Fruit fly (Drosophila melanogaster) ovary, adult (tissue): ENCODE data around the gene CG6276.
A peak's percentile ranks its signal among the peaks of the same experiment; 100 is the strongest.

Source experiments
- CG17801 ChIP-seq: fragments of 200-800 bp; optimal IDR thresholded peaks from 2 replicates; lab custom pipeline; 2019; ENCODE audit warnings: missing biosample characterization, mild to moderate bottlenecking, missing genetic modification characterization, moderate library complexity; ENCODE audit not compliant: partially characterized antibody

Gene CG6276

DNA sequence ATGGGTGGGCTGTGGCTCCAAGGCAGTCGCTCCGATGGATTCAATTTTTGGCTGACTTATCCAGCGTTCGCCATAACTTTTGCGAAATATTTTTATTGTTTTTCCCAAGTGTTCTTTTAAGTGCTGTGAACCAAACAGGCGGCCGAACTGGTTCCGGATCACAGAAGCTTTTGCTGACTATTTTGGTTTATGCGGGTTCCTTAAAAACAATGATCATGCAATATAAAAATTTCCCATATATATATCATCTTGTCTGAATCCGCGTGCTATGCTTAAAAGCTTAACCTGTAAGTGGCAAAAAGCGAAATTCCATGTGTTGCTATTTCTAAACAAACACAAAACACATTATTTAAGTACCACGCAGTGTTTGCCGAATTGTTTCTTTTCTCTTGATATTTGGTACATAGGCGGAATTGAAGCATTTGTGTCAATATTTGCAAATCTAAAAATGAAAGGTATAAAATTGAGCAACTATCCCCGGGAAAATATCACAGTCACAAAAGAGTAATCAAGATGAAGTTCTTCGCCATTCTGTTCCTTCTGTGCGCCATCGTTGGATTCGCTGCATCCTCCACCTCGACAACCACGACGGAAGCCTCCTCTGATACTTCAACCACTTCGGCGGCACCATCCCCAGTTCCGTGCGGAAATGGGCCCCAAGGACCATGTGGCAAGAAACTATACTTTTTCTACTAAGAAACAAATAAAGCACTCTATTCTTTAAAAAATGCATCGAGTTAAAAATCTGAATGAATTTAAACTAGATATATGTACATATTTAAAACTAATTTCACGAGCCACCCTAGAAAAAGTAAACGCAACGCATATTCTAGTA, at the start of gene CG6276, which contains the start of gene CG44040:
CG6276 (minus strand) TSS at position 158 of the 835 bp plus-strand sequence.
CG44040 (plus strand) TSS at position 467 of the 835 bp plus-strand sequence.
- TF ChIP-seq CG17801 (GFP tag; lab: Kevin White, UChicago), result peak; percentile 4

DNA sequence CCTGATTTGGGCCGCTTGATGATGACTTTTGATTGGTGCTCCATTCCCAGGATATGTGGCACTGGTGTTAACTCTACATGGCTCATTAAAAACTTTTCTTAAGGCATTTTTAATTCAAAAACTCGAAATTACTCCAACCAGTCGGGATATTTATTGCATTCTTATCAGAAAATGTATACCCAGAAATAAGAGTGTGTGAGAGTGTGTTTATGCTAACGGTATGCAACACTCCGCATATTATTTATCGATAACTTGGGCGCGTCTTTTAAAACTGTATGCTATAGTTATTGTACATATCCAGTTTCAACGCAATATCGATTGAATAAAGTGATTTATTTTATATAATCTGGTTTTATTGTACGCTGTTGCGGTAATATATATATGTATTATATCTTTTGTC, 47.6 kb upstream of the CG6276 start, which contains the start of gene CG34404:
CG34404 (minus strand) TSS at position 189 of the 400 bp plus-strand sequence.
- TF ChIP-seq CG17801 (GFP tag; lab: Kevin White, UChicago), result no peak

DNA sequence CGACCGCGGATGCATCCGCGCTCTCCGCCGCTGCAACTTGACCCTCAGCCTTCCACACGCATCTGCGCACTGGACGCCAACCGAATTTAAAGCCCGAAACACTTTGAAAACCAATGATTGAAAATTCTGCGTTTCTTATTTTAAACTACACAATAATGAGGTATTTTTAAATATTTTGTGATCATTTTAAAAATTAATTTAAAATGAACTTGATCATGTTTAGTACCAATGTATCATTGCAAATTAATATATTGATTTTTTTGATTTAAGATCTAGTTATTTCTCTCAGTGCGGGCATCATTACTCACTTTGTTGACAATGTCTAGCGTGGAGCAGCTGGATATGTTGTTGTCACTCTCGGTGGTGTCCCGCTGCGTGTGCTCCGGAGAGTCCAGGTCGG, 47.0 kb upstream of the CG6276 start:
- peak; percentile 6 for TF ChIP-seq CG17801 (GFP tag; lab: Kevin White, UChicago)

DNA sequence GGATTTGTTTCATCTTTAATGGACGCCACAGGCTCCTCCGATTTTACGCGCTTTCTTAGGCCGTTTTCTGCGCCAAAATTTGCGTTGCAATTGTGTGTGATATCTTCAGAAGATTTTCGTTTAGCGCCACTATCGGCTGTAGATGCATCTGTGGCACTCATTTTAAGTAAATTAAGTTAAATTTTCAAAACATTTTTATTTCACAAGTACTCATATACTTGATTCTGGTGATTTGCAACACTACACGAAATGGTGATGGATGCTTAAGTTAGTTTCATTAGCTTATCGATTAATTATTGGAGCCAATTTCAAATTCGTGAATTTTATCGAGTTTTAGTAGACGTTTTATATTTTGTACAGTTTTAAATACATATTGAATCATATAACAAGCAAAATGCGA, 43.7 kb upstream of the CG6276 start, which contains the start of gene CG6171:
CG6171 (minus strand) TSS at position 250 of the 400 bp plus-strand sequence.
- TF ChIP-seq CG17801 (GFP tag; lab: Kevin White, UChicago), result peak; percentile 10

DNA sequence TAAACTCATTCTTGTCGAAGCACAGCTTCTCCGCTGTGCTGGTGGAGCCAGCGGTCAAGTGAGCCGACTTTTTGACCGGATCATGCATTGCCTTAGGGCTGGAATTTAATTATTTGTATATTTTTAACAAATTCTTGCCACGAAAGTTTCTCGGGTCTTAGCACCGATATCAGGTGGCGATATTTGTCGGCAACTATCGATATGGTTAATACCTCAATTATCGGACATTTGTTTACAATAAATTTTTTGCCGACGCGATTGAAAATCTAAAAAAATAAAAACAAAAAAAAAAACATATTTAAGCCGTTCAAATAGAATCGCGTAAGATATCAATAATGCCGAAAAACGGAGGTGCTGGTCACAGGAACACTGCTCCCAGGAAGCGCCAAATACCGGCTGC, 41.6 kb upstream of the CG6276 start, which contains the start of the genes Cog2 and Trax:
Cog2 (minus strand) TSS at position 168 of the 400 bp plus-strand sequence.
Trax (plus strand) TSS at position 203 of the 400 bp plus-strand sequence.
- peak; percentile 65 for TF ChIP-seq CG17801 (GFP tag; lab: Kevin White, UChicago)

DNA sequence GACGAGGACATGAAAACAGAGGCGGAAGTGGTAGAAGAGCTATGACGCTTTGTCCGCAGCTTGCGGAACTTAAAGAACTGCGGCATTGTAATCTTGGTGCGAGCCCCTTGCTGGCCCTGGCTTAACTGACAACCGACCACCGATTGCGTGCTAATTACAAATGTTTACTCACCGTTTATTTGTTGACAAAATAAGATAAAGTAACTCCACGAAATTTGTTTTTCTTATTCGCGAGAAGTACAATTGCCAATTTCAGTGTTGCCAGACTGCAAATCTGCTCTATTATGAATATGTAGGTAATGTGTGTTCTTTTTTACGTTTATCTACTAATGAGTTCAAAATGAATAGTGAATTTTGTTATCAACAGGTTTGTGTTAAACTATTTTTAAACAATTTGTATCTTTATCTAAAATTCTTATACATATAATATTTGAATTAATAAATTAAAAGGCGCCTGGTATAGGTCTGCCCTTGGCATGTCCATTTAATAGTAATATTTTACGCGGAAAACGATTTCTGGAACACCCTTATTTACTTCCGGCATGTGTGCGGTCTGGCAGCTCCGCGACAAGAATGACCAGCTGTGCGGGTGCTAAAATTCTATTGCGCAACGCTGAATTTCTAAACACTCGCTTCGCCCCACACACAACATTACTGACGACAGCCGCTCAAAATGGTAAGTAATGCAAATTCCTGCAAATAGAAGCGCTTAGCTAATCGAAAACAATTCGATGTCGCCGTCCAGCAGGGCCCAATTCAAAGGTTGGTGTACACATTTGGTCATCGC, 37.0 kb upstream of the CG6276 start, which contains the start of the genes Atg4b and Hibch:
Atg4b (minus strand) TSS at position 280 of the 787 bp plus-strand sequence.
Hibch (plus strand) TSS at position 585 of the 787 bp plus-strand sequence.
- TF ChIP-seq CG17801 (GFP tag; lab: Kevin White, UChicago), result peak; percentile 90

DNA sequence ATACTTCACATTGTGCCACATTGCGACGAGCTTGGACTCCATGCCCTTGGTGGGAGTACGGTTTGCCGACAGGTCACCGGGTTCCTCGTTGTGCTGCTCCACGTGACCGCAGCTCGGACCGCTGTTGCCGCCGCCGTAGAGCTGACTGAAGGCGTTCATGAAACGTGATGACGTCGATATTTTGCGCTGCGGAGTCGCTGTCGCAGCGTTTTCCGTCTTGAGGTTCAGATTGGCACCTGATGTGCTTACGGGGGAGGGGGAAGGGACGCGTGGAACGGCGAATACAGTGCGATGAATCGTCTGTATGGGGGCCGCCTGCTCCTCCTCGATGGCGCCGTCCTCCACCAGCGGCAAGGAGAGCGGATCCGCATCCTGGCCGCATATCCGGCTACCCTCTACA, 36.3 kb upstream of the CG6276 start:
- no peak for TF ChIP-seq CG17801 (GFP tag; lab: Kevin White, UChicago)

DNA sequence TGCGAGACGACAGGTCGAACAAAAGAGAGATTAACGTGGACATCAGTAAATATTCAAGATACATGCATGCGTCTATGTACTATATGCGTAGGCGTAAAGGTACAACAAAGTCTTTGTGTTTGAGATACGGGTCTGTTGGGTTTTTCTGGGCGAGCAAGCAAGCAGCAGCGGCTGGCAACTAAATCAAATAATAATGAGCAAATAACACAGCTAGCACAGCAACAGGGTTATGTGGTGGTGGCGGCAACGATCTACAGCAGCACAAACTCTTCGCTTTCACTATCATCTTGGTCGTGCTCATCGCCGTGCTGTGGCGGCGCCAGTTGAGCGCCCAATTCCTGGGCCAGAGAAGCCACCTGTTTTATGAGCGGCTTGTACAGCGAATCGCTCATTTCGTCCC, 34.1 kb upstream of the CG6276 start:
- TF ChIP-seq CG17801 (GFP tag; lab: Kevin White, UChicago), result no peak

DNA sequence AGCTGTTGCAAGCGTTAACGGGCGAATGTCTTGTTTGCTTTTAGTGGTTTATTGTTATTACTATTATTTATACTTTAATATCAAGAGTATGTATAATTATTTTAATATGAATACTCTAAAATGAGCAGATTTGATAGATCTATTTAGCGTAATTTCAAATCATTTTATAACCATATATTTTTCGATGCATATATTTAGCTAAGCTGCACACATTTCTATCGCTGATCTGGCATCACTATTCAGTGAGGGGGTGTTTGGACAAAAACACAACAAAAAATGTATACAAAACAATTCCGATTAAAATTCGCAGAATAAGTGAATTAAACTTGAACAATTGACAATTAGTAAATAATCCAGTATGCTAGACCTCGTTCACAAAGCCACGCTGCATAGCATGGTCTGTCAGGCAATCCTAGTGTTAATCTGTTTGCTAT, 31.1 kb upstream of the CG6276 start, which contains the start of the genes Trs33 and Tmtc4:
Trs33 (minus strand) TSS at position 3 of the 434 bp plus-strand sequence.
Tmtc4 (plus strand) TSS at position 233 of the 434 bp plus-strand sequence.
- TF ChIP-seq CG17801 (GFP tag; lab: Kevin White, UChicago), result peak; percentile 57

DNA sequence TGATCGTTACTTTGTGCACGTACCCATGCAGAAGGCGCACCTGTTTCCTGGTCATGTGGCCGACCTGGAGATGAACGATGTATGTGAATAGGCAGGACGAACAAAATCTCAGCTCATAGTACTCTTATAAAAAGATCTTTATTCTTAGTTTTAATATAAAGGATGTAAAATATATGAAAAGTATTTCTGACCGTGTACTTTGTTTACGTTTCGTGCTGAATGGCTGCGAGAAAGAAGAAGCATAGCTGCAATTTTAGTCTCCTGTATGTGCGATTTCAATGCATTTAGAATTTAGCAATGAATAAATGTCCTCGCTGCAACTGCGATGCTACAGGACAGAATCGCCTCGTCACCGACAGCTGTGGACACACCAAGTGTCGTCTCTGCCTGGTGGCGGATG, 28.0 kb upstream of the CG6276 start, which contains the start of the genes CG42726 and CG42727:
CG42726 (plus strand) TSS at position 227 of the 400 bp plus-strand sequence.
CG42727 (plus strand) TSS at position 227 of the 400 bp plus-strand sequence.
- no peak for TF ChIP-seq CG17801 (GFP tag; lab: Kevin White, UChicago)

DNA sequence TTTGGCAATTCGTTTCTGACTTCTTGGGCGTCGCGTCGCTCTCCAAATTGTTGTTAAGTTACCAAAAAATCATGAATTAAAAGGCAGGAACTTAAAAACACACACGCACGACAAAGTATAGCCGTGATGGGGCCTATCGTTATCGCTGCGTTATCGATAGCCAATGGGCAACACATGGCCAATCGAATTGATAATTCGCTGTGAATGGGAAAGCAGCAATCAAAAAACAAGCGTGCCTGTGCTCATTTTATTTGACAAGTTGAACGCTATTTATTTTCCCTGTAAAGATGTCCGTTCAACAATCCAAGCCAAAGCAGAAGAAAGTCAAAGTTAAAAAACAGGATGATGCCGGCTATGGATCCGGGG, 26.1 kb upstream of the CG6276 start, which contains the start of the genes Surf4 and CG31301:
Surf4 (minus strand) TSS at position 159 of the 366 bp plus-strand sequence.
CG31301 (plus strand) TSS at position 188 of the 366 bp plus-strand sequence.
- TF ChIP-seq CG17801 (GFP tag; lab: Kevin White, UChicago), result no peak

DNA sequence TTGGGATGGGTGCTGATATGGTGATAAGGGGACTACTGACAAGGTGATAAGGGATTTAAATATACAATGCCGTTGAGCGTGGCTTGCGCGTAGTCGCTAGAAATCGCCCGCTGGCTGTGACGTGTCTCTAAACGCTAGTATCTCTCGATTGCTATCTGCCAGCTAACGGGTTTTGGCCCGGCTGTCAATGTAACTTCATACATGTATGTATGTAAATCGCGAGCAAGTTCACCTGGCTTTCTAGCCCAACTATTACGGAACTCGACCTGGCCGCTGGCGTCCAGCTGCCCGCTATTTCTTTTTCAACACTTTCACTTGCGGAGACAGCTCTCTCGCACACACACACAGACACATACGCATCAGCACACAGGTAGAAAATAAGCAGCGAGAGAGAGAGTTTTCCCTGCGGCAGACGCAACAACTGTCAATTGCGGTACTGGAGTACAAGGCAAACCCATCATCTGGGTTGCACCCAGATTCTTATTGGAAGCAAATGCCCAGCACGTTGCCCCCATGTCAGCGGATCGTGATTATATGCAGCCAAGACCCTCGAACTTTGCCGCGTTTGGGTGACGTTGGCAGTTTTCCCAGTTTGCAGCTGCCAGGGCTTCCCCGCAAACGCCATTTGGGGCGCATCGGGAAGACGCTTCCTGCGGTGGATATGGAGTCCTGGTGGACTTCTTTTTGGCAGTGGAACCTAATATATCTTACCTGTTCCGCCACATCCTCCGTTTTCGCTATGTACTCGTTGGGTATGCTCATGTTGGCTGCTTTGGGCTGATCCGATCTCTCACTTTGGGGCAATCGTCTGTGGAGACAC, 25.5 kb upstream of the CG6276 start:
- no peak for TF ChIP-seq CG17801 (GFP tag; lab: Kevin White, UChicago)

DNA sequence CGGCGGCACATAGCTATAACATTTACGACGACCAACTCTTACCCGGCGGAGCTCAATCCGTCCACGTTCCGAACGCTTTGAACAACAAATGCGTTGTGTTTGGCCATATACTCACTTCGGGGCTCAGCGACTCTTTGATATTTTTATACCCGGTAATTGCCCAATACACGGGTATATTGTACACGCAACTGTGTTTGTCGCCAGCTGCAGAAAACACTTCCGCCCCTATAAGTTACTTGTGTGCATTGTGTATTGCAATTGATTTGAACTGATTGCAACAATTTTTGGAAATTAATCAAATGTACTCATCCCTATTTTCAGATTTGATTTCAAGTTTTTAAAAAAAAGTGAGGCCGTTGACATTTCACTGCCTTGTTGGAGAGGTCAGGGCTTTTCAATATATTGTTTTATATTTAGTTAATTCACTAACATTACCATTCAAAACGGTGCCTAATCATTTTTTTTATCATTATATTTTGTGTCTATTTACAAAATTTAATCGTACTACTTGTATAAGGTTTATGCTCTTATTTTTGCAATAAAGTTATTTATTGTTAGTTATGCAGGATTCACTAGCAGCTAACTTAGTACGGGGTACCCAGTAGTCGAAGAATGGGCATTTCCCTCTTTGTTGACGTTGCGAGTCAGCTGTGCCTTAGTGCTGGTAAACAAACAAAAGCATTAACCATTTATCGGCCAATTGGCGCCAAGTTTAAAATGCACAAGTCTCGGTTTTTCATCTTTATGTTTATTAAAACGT, 23.2 kb upstream of the CG6276 start, which contains the start of gene Nagk:
Nagk (minus strand) TSS at position 331 of the 760 bp plus-strand sequence.
- TF ChIP-seq CG17801 (GFP tag; lab: Kevin White, UChicago), result peak; percentile 8
